Fruit fly (Drosophila melanogaster) S2 (cell line): ENCODE results near the gene RpL36A.

Experiments
- CG8478 ChIP-seq: fragments of >200 bp; optimal IDR thresholded peaks from 2 replicates; lab custom pipeline; 2018
- CTCF ChIP-seq, 2 experiments: fragments of >200 bp; optimal IDR thresholded peaks; 2 replicates each; lab custom pipeline; 2018

- TF ChIP-seq CG8478 (no peak), CTCF (optimal IDR thresholded peaks at IDR 0.05; lab: Kevin White, UChicago) (no peak)
These were observed 12.6 kb downstream of the RpL36A start for dm6 chr2L:8030102-8030501.
